Worm (Caenorhabditis elegans): ENCODE measurements around the gene F58A3.4.

F58A3.4 gene

ce11 chrX:10967698-10968097 lies 42.8 kb downstream of the F58A3.4 start, which contains the start of gene K09C8.9:
Gene K09C8.9, minus strand, starts transcription at chrX:10967798.
- no peak for TF ChIP-seq odd-2 (tag; optimal IDR thresholded peaks at IDR 0.05)
- TF ChIP-seq unc-86 (tag; optimal IDR thresholded peaks at IDR 0.05) = no peak
- TF ChIP-seq madf-2 (tag; optimal IDR thresholded peaks at IDR 0.05) = no peak
- TF ChIP-seq pax-1 (tag; optimal IDR thresholded peaks at IDR 0.05) = no peak
- TF ChIP-seq nhr-232 (tag; optimal IDR thresholded peaks at IDR 0.05) = no peak
- no peak for TF ChIP-seq sdc-2 (tag; optimal IDR thresholded peaks at IDR 0.05)
- no peak for TF ChIP-seq nfya-1 (tag; optimal IDR thresholded peaks at IDR 0.05)
- no peak for TF ChIP-seq gmeb-2 (tag; optimal IDR thresholded peaks at IDR 0.05)
- TF ChIP-seq pag-3 (tag; optimal IDR thresholded peaks at IDR 0.05; ENCODE audit: borderline replicate concordance) = no peak
- no peak for TF ChIP-seq lim-6 (tag; optimal IDR thresholded peaks at IDR 0.05)
- TF ChIP-seq pat-9 (tag; optimal IDR thresholded peaks at IDR 0.05) = no peak
- no peak for TF ChIP-seq ets-4 (tag; optimal IDR thresholded peaks at IDR 0.05)
- no peak for TF ChIP-seq elt-2 (tag; optimal IDR thresholded peaks at IDR 0.05)
- no peak for TF ChIP-seq ceh-34 (tag; optimal IDR thresholded peaks at IDR 0.05)
- no peak for TF ChIP-seq hlh-6 (tag; optimal IDR thresholded peaks at IDR 0.05)
- TF ChIP-seq ceh-19 (GFP tag; optimal IDR thresholded peaks at IDR 0.05) = no peak
- TF ChIP-seq pha-4 (tag; optimal IDR thresholded peaks at IDR 0.05) = no peak
- TF ChIP-seq ceh-48 (tag; optimal IDR thresholded peaks at IDR 0.05) = no peak
- no peak for TF ChIP-seq C38D4.7 (GFP tag; optimal IDR thresholded peaks at IDR 0.05)
- no peak for TF ChIP-seq ceh-6 (GFP tag; optimal IDR thresholded peaks at IDR 0.05)

ce11 chrX:10966251-10966650 lies 44.2 kb downstream of the F58A3.4 start, which contains the start of gene lge-1:
Gene lge-1, plus strand, starts transcription at chrX:10966551.
- TF ChIP-seq ceh-6 (GFP tag; optimal IDR thresholded peaks at IDR 0.05) (no peak), hlh-6 (tag; optimal IDR thresholded peaks at IDR 0.05) (no peak), tbx-2 (tag; optimal IDR thresholded peaks at IDR 0.05) (no peak), elt-2 (tag; optimal IDR thresholded peaks at IDR 0.05) (no peak), pat-9 (tag; optimal IDR thresholded peaks at IDR 0.05) (no peak), npax-4 (tag; optimal IDR thresholded peaks at IDR 0.05) (no peak), ztf-16 (tag; optimal IDR thresholded peaks at IDR 0.05) (no peak), mec-3 (tag; optimal IDR thresholded peaks at IDR 0.05; ENCODE audit: borderline replicate concordance) (no peak), hlh-8 (tag; optimal IDR thresholded peaks at IDR 0.05) (no peak)

ce11 chrX:10965508-10965907 lies 45.0 kb downstream of the F58A3.4 start:
- TF ChIP-seq unc-42 (tag; optimal IDR thresholded peaks at IDR 0.05) (peak; percentile 60), K02D7.2 (tag; optimal IDR thresholded peaks at IDR 0.05) (no peak)

ce11 chrX:10963453-10964046 lies 46.9 kb downstream of the F58A3.4 start, which contains the start of gene nas-10:
Gene nas-10, minus strand, starts transcription at chrX:10963503.
- TF ChIP-seq ceh-22 (tag; optimal IDR thresholded peaks at IDR 0.05) (no peak), eyg-1 (tag; optimal IDR thresholded peaks at IDR 0.05) (peak; percentile 73), ama-1 (optimal IDR thresholded peaks at IDR 0.05) (no peak), ceh-48 (tag; optimal IDR thresholded peaks at IDR 0.05) (peak; percentile 71), sox-4 (tag; optimal IDR thresholded peaks at IDR 0.05) (peak; percentile 83), pax-1 (tag; optimal IDR thresholded peaks at IDR 0.05) (no peak), ceh-18 (tag; optimal IDR thresholded peaks at IDR 0.05) (peak; percentile 47), lin-11 (tag; optimal IDR thresholded peaks at IDR 0.05) (peak; percentile 73), ceh-2 (tag; optimal IDR thresholded peaks at IDR 0.05) (peak; percentile 75), fkh-6 (tag; optimal IDR thresholded peaks at IDR 0.05) (peak; percentile 81), pat-9 (tag; optimal IDR thresholded peaks at IDR 0.05) (peak; percentile 86), ttx-3 (tag; optimal IDR thresholded peaks at IDR 0.05) (peak; percentile 88), pqm-1 (tag; optimal IDR thresholded peaks at IDR 0.05) (peak; percentile 49), unc-42 (tag; optimal IDR thresholded peaks at IDR 0.05) (peak; percentile 37), ahr-1 (tag; optimal IDR thresholded peaks at IDR 0.05) (peak; percentile 39), hlh-30 (tag; optimal IDR thresholded peaks at IDR 0.05; ENCODE audit: insufficient read depth) (peak; percentile 43), elt-2 (tag; optimal IDR thresholded peaks at IDR 0.05) (peak; percentile 84), T23F11.4 (GFP tag; optimal IDR thresholded peaks at IDR 0.05) (peak; percentile 67), nfya-1 (tag; optimal IDR thresholded peaks at IDR 0.05) (peak; percentile 56), tbx-2 (tag; optimal IDR thresholded peaks at IDR 0.05) (peak; percentile 80), mec-3 (tag; optimal IDR thresholded peaks at IDR 0.05; ENCODE audit: borderline replicate concordance) (no peak), unc-3 (GFP tag; conservative IDR thresholded peaks at IDR 0.05) (peak; percentile 78), unc-3 (tag; optimal IDR thresholded peaks at IDR 0.05) (peak; percentile 84), ceh-31 (tag; optimal IDR thresholded peaks at IDR 0.05) (peak; percentile 31), ceh-30 (tag; optimal IDR thresholded peaks at IDR 0.05) (no peak), syd-9 (tag; optimal IDR thresholded peaks at IDR 0.05) (peak; percentile 82), dmd-4 (tag; optimal IDR thresholded peaks at IDR 0.05; ENCODE audit: borderline replicate concordance) (peak; percentile 60)
